Worm (Caenorhabditis elegans) whole organism, young adult: Measurements from ENCODE around the gene idpp-5.

Experiments used
- B0035.1 ChIP-seq: sonication (generic microtip); optimal IDR thresholded peaks from 2 replicates; lab custom pipeline; 2016; ENCODE audit warnings: missing genetic modification characterization, mild to moderate bottlenecking, missing compliant biosample characterization, missing genotype, missing genetic modification reagents
- B0261.1 ChIP-seq: sonication (generic microtip); optimal IDR thresholded peaks from 2 replicates; lab custom pipeline; 2016; ENCODE audit warnings: mild to moderate bottlenecking, missing genetic modification characterization, moderate library complexity, missing compliant biosample characterization
- B0336.3 ChIP-seq: fragments of 200-800 bp; sonication (Bioruptor generic); IDR thresholded peaks from 2 replicates; pipeline ENCODE4 v1.3.6; 2022; ENCODE audit warnings: missing genetic modification characterization, missing compliant biosample characterization
- D2030.7 ChIP-seq: fragments of 200-800 bp; sonication (Bioruptor generic); IDR thresholded peaks from 2 replicates; pipeline ENCODE4 v1.3.6; 2022; ENCODE audit warnings: missing genetic modification reagents, missing genetic modification characterization, missing compliant biosample characterization
- F10E7.11 ChIP-seq: sonication (generic microtip); optimal IDR thresholded peaks from 2 replicates; lab custom pipeline; 2017; ENCODE audit warnings: mild to moderate bottlenecking, missing genetic modification characterization, moderate library complexity, missing compliant biosample characterization
- F22D6.2 ChIP-seq: sonication (generic microtip); optimal IDR thresholded peaks from 2 replicates; lab custom pipeline; 2016; ENCODE audit warnings: mild to moderate bottlenecking, missing genetic modification characterization, missing compliant biosample characterization
- F23B12.7 ChIP-seq: sonication (generic microtip); optimal IDR thresholded peaks from 2 replicates; lab custom pipeline; 2017; ENCODE audit warnings: missing genetic modification characterization, mild to moderate bottlenecking, missing compliant biosample characterization, antibody characterized with exemption, moderate library complexity; ENCODE audit not compliant: insufficient read depth
- F37B4.10 ChIP-seq: fragments of 200-800 bp; sonication (Bioruptor generic); IDR thresholded peaks from 2 replicates; pipeline ENCODE4 v1.3.6; 2022; ENCODE audit warnings: missing genetic modification characterization, missing compliant biosample characterization
- F55B11.4 ChIP-seq: sonication (generic microtip); optimal IDR thresholded peaks from 2 replicates; lab custom pipeline; 2016; ENCODE audit warnings: missing compliant biosample characterization, missing genetic modification characterization, borderline replicate concordance; ENCODE audit not compliant: insufficient read depth
- Y53F4B.3 ChIP-seq: fragments of 200-800 bp; sonication (Bioruptor generic); IDR thresholded peaks from 2 replicates; pipeline ENCODE4 v1.3.6; 2022; ENCODE audit warnings: missing genetic modification reagents, missing genetic modification characterization, missing compliant biosample characterization
- Y56A3A.18 ChIP-seq: fragments of 200-800 bp; sonication (Bioruptor generic); IDR thresholded peaks from 2 replicates; pipeline ENCODE4 v1.3.6; 2022; ENCODE audit warnings: missing genetic modification reagents, missing genetic modification characterization, missing compliant biosample characterization
- Y95B8A.8 ChIP-seq: fragments of 200-800 bp; sonication (Bioruptor generic); IDR thresholded peaks from 2 replicates; pipeline ENCODE4 v1.3.6; 2022; ENCODE audit warnings: missing genetic modification reagents, missing genetic modification characterization, missing compliant biosample characterization
- ZK185.1 ChIP-seq: sonication (generic microtip); optimal IDR thresholded peaks from 2 replicates; lab custom pipeline; 2016; ENCODE audit warnings: mild to moderate bottlenecking, missing genetic modification characterization, missing compliant biosample characterization; ENCODE audit not compliant: poor library complexity, severe bottlenecking
- akir-1 ChIP-seq: fragments of 200-800 bp; sonication (Bioruptor generic); optimal IDR thresholded peaks from 2 replicates; lab custom pipeline; 2018; ENCODE audit warnings: mild to moderate bottlenecking, missing genetic modification characterization, moderate library complexity, missing compliant biosample characterization
- aptf-2 ChIP-seq: fragments of 200-800 bp; sonication (Bioruptor generic); conservative IDR thresholded peaks from 2 replicates; pipeline ENCODE4 v1.3.6; 2022; ENCODE audit warnings: missing genetic modification reagents, missing genetic modification characterization, missing compliant biosample characterization
- attf-3 ChIP-seq: fragments of 200-800 bp; sonication (Bioruptor generic); conservative IDR thresholded peaks from 2 replicates; pipeline ENCODE4 v1.3.6; 2022; ENCODE audit warnings: missing genetic modification reagents, missing genetic modification characterization, missing compliant biosample characterization
- ceh-100 ChIP-seq: fragments of 200-800 bp; sonication (Bioruptor generic); IDR thresholded peaks from 2 replicates; pipeline ENCODE4 v1.3.6; 2022; ENCODE audit warnings: missing genetic modification reagents, missing genetic modification characterization, missing compliant biosample characterization
- ceh-91 ChIP-seq: fragments of 200-800 bp; sonication (Bioruptor generic); IDR thresholded peaks from 2 replicates; pipeline ENCODE4 v1.3.6; 2022; ENCODE audit warnings: missing genetic modification reagents, missing genetic modification characterization, missing compliant biosample characterization
- chd-7 ChIP-seq: sonication (generic microtip); optimal IDR thresholded peaks from 2 replicates; lab custom pipeline; 2016; ENCODE audit warnings: mild to moderate bottlenecking, missing genetic modification characterization, moderate library complexity, missing compliant biosample characterization
- die-1 ChIP-seq: sonication (generic microtip); optimal IDR thresholded peaks from 2 replicates; lab custom pipeline; 2016; ENCODE audit warnings: missing genotype, mild to moderate bottlenecking, missing genetic modification characterization, missing compliant biosample characterization
- dpff-1 ChIP-seq: sonication (generic microtip); optimal IDR thresholded peaks from 2 replicates; lab custom pipeline; 2017; ENCODE audit warnings: mild to moderate bottlenecking, missing genetic modification characterization, missing compliant biosample characterization
- efl-1 ChIP-seq: fragments of 150-350 bp; optimal IDR thresholded peaks from 2 replicates; lab custom pipeline; 2014; ENCODE audit warnings: missing biosample characterization, missing genetic modification reagents, missing genetic modification characterization
- egrh-3 ChIP-seq: fragments of 200-800 bp; sonication (Bioruptor generic); IDR thresholded peaks from 2 replicates; pipeline ENCODE4 v1.3.6; 2022; ENCODE audit warnings: missing genetic modification reagents, missing genetic modification characterization, missing compliant biosample characterization
- ets-4 ChIP-seq: fragments of 200-800 bp; sonication (Bioruptor generic); optimal IDR thresholded peaks from 2 replicates; lab custom pipeline; 2018; ENCODE audit warnings: mild to moderate bottlenecking, missing genetic modification characterization, missing compliant biosample characterization
- fkh-3 ChIP-seq: sonication (generic microtip); optimal IDR thresholded peaks from 2 replicates; lab custom pipeline; 2016; ENCODE audit warnings: mild to moderate bottlenecking, missing genetic modification characterization, missing compliant biosample characterization
- gei-17 ChIP-seq: fragments of 200-800 bp; sonication (Bioruptor generic); optimal IDR thresholded peaks from 2 replicates; lab custom pipeline; 2018; ENCODE audit warnings: mild to moderate bottlenecking, missing genetic modification characterization, missing compliant biosample characterization
- hlh-12 ChIP-seq: sonication (generic microtip); optimal IDR thresholded peaks from 2 replicates; lab custom pipeline; 2016; ENCODE audit warnings: missing genetic modification characterization, missing compliant biosample characterization
- hmg-1.2 ChIP-seq: fragments of 200-800 bp; sonication (Bioruptor generic); IDR thresholded peaks from 2 replicates; pipeline ENCODE4 v1.3.6; 2022; ENCODE audit warnings: missing genetic modification reagents, missing genetic modification characterization, missing compliant biosample characterization
- lin-35 ChIP-seq, 3 experiments: fragments of 150-350 bp in 2 of 3; sonication (generic microtip) in 1 of 3; optimal IDR thresholded peaks; 2 replicates each; lab custom pipeline; 2014 to 2018; ENCODE audit warnings: missing biosample characterization in 3 of 3, missing genetic modification characterization in 3 of 3, missing genetic modification reagents in 3 of 3
- lsy-27 ChIP-seq: sonication (generic microtip); optimal IDR thresholded peaks from 2 replicates; lab custom pipeline; 2017; ENCODE audit warnings: missing genetic modification characterization, mild to moderate bottlenecking, missing compliant biosample characterization, antibody characterized with exemption, missing genotype, borderline replicate concordance; ENCODE audit not compliant: insufficient read depth
- madf-10 ChIP-seq: sonication (generic microtip); optimal IDR thresholded peaks from 2 replicates; lab custom pipeline; 2016; ENCODE audit warnings: mild to moderate bottlenecking, missing genetic modification characterization, missing compliant biosample characterization
- mes-4 ChIP-seq: sonication (generic microtip); optimal IDR thresholded peaks from 2 replicates; lab custom pipeline; 2016; ENCODE audit warnings: missing genotype, missing genetic modification characterization, missing compliant biosample characterization
- mxl-1 ChIP-seq: sonication (generic microtip); optimal IDR thresholded peaks from 2 replicates; lab custom pipeline; 2016; ENCODE audit warnings: missing genetic modification characterization, missing compliant biosample characterization
- nfyb-1 ChIP-seq: fragments of 200-800 bp; sonication (Bioruptor generic); IDR thresholded peaks from 2 replicates; pipeline ENCODE4 v1.3.6; 2022; ENCODE audit warnings: missing genetic modification reagents, missing genetic modification characterization, missing compliant biosample characterization
- nhr-120 ChIP-seq: fragments of 200-800 bp; sonication (Bioruptor generic); IDR thresholded peaks from 2 replicates; pipeline ENCODE4 v1.3.6; 2022; ENCODE audit warnings: missing genetic modification characterization, missing compliant biosample characterization
- nhr-90 ChIP-seq: sonication (generic microtip); optimal IDR thresholded peaks from 2 replicates; lab custom pipeline; 2016; ENCODE audit warnings: missing genotype, mild to moderate bottlenecking, missing genetic modification characterization, missing compliant biosample characterization
- pha-4 ChIP-seq: fragments of 150-350 bp; sonication (generic microtip); optimal IDR thresholded peaks from 2 replicates; lab custom pipeline; 2014; ENCODE audit warnings: missing biosample characterization, missing genetic modification reagents, missing genetic modification characterization
- rcor-1 ChIP-seq: fragments of 200-800 bp; sonication (Bioruptor generic); IDR thresholded peaks from 2 replicates; pipeline ENCODE4 v1.3.6; 2022; ENCODE audit warnings: missing genetic modification reagents, missing genetic modification characterization, missing compliant biosample characterization
- repo-1 ChIP-seq: sonication (generic microtip); optimal IDR thresholded peaks from 2 replicates; lab custom pipeline; 2017; ENCODE audit warnings: mild to moderate bottlenecking, missing genetic modification characterization, missing compliant biosample characterization
- sdz-38 ChIP-seq: sonication (generic microtip); optimal IDR thresholded peaks from 2 replicates; lab custom pipeline; 2016; ENCODE audit warnings: missing genotype, missing genetic modification characterization, missing compliant biosample characterization
- sea-2 ChIP-seq: fragments of 200-800 bp; sonication (Bioruptor generic); IDR thresholded peaks from 2 replicates; pipeline ENCODE4 v1.3.6; 2022; ENCODE audit warnings: missing genetic modification characterization, missing compliant biosample characterization
- snpc-1.1 ChIP-seq: sonication (generic microtip); optimal IDR thresholded peaks from 2 replicates; lab custom pipeline; 2017; ENCODE audit warnings: missing genetic modification characterization, mild to moderate bottlenecking, missing compliant biosample characterization, antibody characterized with exemption, moderate library complexity, missing genotype, missing genetic modification reagents; ENCODE audit not compliant: insufficient read depth
- snpc-4 ChIP-seq, 5 experiments: fragments of 150-350 bp in 1 of 5; sonication (generic microtip) in 4 of 5; optimal IDR thresholded peaks; 2 replicates each; lab custom pipeline; 2014 to 2018; ENCODE audit warnings: missing genetic modification characterization in 5 of 5, missing biosample characterization in 3 of 5, antibody characterized with exemption in 2 of 5, mild to moderate bottlenecking in 2 of 5, missing compliant biosample characterization in 2 of 5, missing genotype in 2 of 5, moderate library complexity in 2 of 5, missing genetic modification reagents in 1 of 5
- sptf-2 ChIP-seq: fragments of 200-800 bp; sonication (Bioruptor generic); optimal IDR thresholded peaks from 2 replicates; lab custom pipeline; 2018; ENCODE audit warnings: mild to moderate bottlenecking, missing genetic modification characterization, missing compliant biosample characterization
- tbp1 ChIP-seq: fragments of 200-800 bp; sonication (Bioruptor generic); optimal IDR thresholded peaks from 2 replicates; lab custom pipeline; 2018; ENCODE audit warnings: mild to moderate bottlenecking, missing genetic modification characterization, missing compliant biosample characterization
- unc-62 ChIP-seq: fragments of 150-350 bp; optimal IDR thresholded peaks from 2 replicates; lab custom pipeline; 2014; ENCODE audit warnings: missing biosample characterization, missing genetic modification reagents, missing genetic modification characterization
- ztf-26 ChIP-seq: sonication (generic microtip); optimal IDR thresholded peaks from 2 replicates; lab custom pipeline; 2017; ENCODE audit warnings: missing genetic modification characterization, missing compliant biosample characterization
- ztf-28 ChIP-seq: fragments of 200-800 bp; sonication (Bioruptor generic); IDR thresholded peaks from 2 replicates; pipeline ENCODE4 v1.3.6; 2022; ENCODE audit warnings: missing genetic modification reagents, missing genetic modification characterization, missing compliant biosample characterization
- ztf-6 ChIP-seq: fragments of 200-800 bp; sonication (Bioruptor generic); IDR thresholded peaks from 2 replicates; pipeline ENCODE4 v1.3.6; 2022; ENCODE audit warnings: missing genetic modification reagents, missing genetic modification characterization, missing compliant biosample characterization

idpp-5 gene

DNA sequence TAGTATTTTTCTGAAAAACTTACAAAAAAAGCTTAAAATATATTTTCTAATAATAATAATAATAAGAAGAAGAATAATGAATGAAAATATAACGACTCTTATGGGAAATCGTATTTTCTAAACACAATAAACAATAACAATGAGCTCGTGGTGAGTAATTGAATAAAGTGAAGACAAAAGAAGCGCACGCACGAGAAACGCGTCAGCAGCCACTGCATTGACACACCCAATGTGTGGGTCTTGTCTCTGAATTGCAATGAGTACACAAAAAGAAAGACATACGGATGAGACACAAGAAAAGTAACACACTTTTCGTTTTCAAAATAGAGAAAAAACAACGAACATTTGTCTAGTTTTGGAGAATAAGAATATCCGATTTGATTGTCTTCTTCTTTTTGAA, 10.7 kb upstream of the idpp-5 start, which contains the start of gene F35A5.8 (continued):
- TF ChIP-seq Y56A3A.18 (GFP tag; lab: Robert Waterston, UW) (0 out of 2 replicates have a peak, but pooled peaks have one; percentile 12), hlh-12 (no peak), lsy-27 (tag; lab: Kevin White, UChicago) (no peak), lin-35 (GFP tag; optimal IDR thresholded peaks at IDR 0.05; lab: Kevin White, UChicago) (peak in 1 of 3 experiments; percentile 70), F10E7.11 (tag; lab: Kevin White, UChicago) (no peak), akir-1 (GFP tag; lab: Kevin White, UChicago) (no peak), rcor-1 (GFP tag; lab: Robert Waterston, UW) (0 out of 2 replicates have a peak, but pooled peaks have one; percentile 11), dpff-1 (tag; lab: Kevin White, UChicago) (no peak), F55B11.4 (no peak), aptf-2 (GFP tag; lab: Robert Waterston, UW) (no peak), gei-17 (GFP tag; lab: Kevin White, UChicago) (no peak), F37B4.10 (GFP tag; lab: Robert Waterston, UW) (no peak), unc-62 (GFP tag; lab: Kevin White, UChicago) (no peak), pha-4 (tag; lab: Kevin White, UChicago) (no peak), sea-2 (GFP tag; lab: Robert Waterston, UW) (no peak), efl-1 (no peak), B0336.3 (GFP tag; lab: Robert Waterston, UW) (no peak), F22D6.2 (tag; lab: Kevin White, UChicago) (no peak), die-1 (no peak), B0261.1 (tag; lab: Kevin White, UChicago) (no peak), repo-1 (tag; lab: Kevin White, UChicago) (no peak), ceh-100 (GFP tag; lab: Robert Waterston, UW) (no peak), attf-3 (GFP tag; lab: Robert Waterston, UW) (no peak), ZK185.1 (no peak), sptf-2 (GFP tag; lab: Kevin White, UChicago) (no peak), sdz-38 (tag; lab: Kevin White, UChicago) (no peak), nfyb-1 (GFP tag; lab: Robert Waterston, UW) (no peak), ceh-91 (GFP tag; lab: Robert Waterston, UW) (no peak), chd-7 (tag; lab: Kevin White, UChicago) (no peak), tbp1 (GFP tag; lab: Kevin White, UChicago) (peak; percentile 30), ztf-6 (no peak), snpc-4 (GFP tag; optimal IDR thresholded peaks at IDR 0.05; lab: Kevin White, UChicago) (no peak), snpc-4 (tag; optimal IDR thresholded peaks at IDR 0.05; lab: Kevin White, UChicago) (peak in 2 of 4 experiments; percentile 44 to 53), B0035.1 (tag; lab: Kevin White, UChicago) (no peak), ztf-26 (tag; lab: Kevin White, UChicago) (no peak), F23B12.7 (tag; lab: Kevin White, UChicago) (no peak), hmg-1.2 (GFP tag; lab: Robert Waterston, UW) (peak; percentile 32), D2030.7 (GFP tag; lab: Robert Waterston, UW) (no peak), snpc-1.1 (no peak), mes-4 (no peak), ztf-28 (GFP tag; lab: Robert Waterston, UW) (no peak), nhr-90 (no peak), Y53F4B.3 (GFP tag; lab: Robert Waterston, UW) (no peak), nhr-120 (GFP tag; lab: Robert Waterston, UW) (no peak), madf-10 (tag; lab: Kevin White, UChicago) (no peak), Y95B8A.8 (no peak), ets-4 (no peak), egrh-3 (GFP tag; lab: Robert Waterston, UW) (no peak), mxl-1 (tag; lab: Kevin White, UChicago) (no peak), fkh-3 (tag; lab: Kevin White, UChicago) (no peak)
